Worm (Caenorhabditis elegans) whole organism, young adult: ENCODE data around the gene nstp-4.
A peak's percentile ranks its signal among the peaks of the same experiment; 100 is the strongest.

Experiments used
- B0336.3 ChIP-seq: fragments of 200-800 bp; sonication (Bioruptor generic); IDR thresholded peaks from 2 replicates; pipeline ENCODE4 v1.3.6; 2022; ENCODE audit warnings: missing genetic modification characterization, missing compliant biosample characterization
- C17E4.6 ChIP-seq: fragments of 200-800 bp; sonication (Bioruptor generic); IDR thresholded peaks from 2 replicates; pipeline ENCODE4 v1.3.6; 2022; ENCODE audit warnings: missing genetic modification reagents, missing genetic modification characterization, missing compliant biosample characterization
- F10E7.11 ChIP-seq: sonication (generic microtip); optimal IDR thresholded peaks from 2 replicates; lab custom pipeline; 2017; ENCODE audit warnings: mild to moderate bottlenecking, missing genetic modification characterization, moderate library complexity, missing compliant biosample characterization
- F22D6.2 ChIP-seq: sonication (generic microtip); optimal IDR thresholded peaks from 2 replicates; lab custom pipeline; 2016; ENCODE audit warnings: mild to moderate bottlenecking, missing genetic modification characterization, missing compliant biosample characterization
- F49E8.2 ChIP-seq: sonication (generic microtip); optimal IDR thresholded peaks from 3 replicates; lab custom pipeline; 2017; ENCODE audit warnings: missing genetic modification characterization, mild to moderate bottlenecking, missing compliant biosample characterization, antibody characterized with exemption, moderate library complexity; ENCODE audit not compliant: insufficient read depth
- F52B5.7 ChIP-seq: sonication (generic microtip); optimal IDR thresholded peaks from 2 replicates; lab custom pipeline; 2016; ENCODE audit warnings: mild to moderate bottlenecking, missing genetic modification characterization, missing compliant biosample characterization
- F55B11.4 ChIP-seq: sonication (generic microtip); optimal IDR thresholded peaks from 2 replicates; lab custom pipeline; 2016; ENCODE audit warnings: missing compliant biosample characterization, missing genetic modification characterization, borderline replicate concordance; ENCODE audit not compliant: insufficient read depth
- T26A5.8 ChIP-seq: sonication (generic microtip); optimal IDR thresholded peaks from 2 replicates; lab custom pipeline; 2016; ENCODE audit warnings: missing genetic modification characterization, missing compliant biosample characterization
- Y53F4B.3 ChIP-seq: fragments of 200-800 bp; sonication (Bioruptor generic); IDR thresholded peaks from 2 replicates; pipeline ENCODE4 v1.3.6; 2022; ENCODE audit warnings: missing genetic modification reagents, missing genetic modification characterization, missing compliant biosample characterization
- Y56A3A.18 ChIP-seq: fragments of 200-800 bp; sonication (Bioruptor generic); IDR thresholded peaks from 2 replicates; pipeline ENCODE4 v1.3.6; 2022; ENCODE audit warnings: missing genetic modification reagents, missing genetic modification characterization, missing compliant biosample characterization
- aptf-3 ChIP-seq: fragments of 200-800 bp; sonication (Bioruptor generic); IDR thresholded peaks from 2 replicates; pipeline ENCODE4 v1.3.6; 2022; ENCODE audit warnings: missing genetic modification characterization, missing compliant biosample characterization
- attf-3 ChIP-seq: fragments of 200-800 bp; sonication (Bioruptor generic); conservative IDR thresholded peaks from 2 replicates; pipeline ENCODE4 v1.3.6; 2022; ENCODE audit warnings: missing genetic modification reagents, missing genetic modification characterization, missing compliant biosample characterization
- attf-6 ChIP-seq: fragments of 200-800 bp; sonication (Bioruptor generic); IDR thresholded peaks from 2 replicates; pipeline ENCODE4 v1.3.6; 2022; ENCODE audit warnings: missing genetic modification reagents, missing genetic modification characterization, missing compliant biosample characterization
- bed-1 ChIP-seq: fragments of 200-800 bp; sonication (Bioruptor generic); IDR thresholded peaks from 2 replicates; pipeline ENCODE4 v1.3.6; 2022; ENCODE audit warnings: missing genetic modification reagents, missing genetic modification characterization, missing compliant biosample characterization
- ccch-3 ChIP-seq: fragments of 200-800 bp; sonication (Bioruptor generic); optimal IDR thresholded peaks from 2 replicates; lab custom pipeline; 2018; ENCODE audit warnings: mild to moderate bottlenecking, missing genetic modification characterization, missing compliant biosample characterization
- cebp-1 ChIP-seq, 2 experiments: fragments of 200-800 bp in 1 of 2; sonication (Bioruptor generic) in 1 of 2; sonication (generic microtip) in 1 of 2; IDR thresholded peaks in 1 of 2; optimal IDR thresholded peaks in 1 of 2; 2 replicates each; pipeline versions ENCODE4 v1.3.6 to Lab custom; 2017 to 2022; ENCODE audit warnings: missing compliant biosample characterization in 2 of 2, missing genetic modification characterization in 2 of 2, mild to moderate bottlenecking in 1 of 2, missing genetic modification reagents in 1 of 2, moderate library complexity in 1 of 2
- ceh-27 ChIP-seq: fragments of 200-800 bp; sonication (Bioruptor generic); optimal IDR thresholded peaks from 2 replicates; lab custom pipeline; 2018; ENCODE audit warnings: mild to moderate bottlenecking, missing genetic modification characterization, moderate library complexity, missing compliant biosample characterization
- ceh-79 ChIP-seq: sonication (generic microtip); optimal IDR thresholded peaks from 2 replicates; lab custom pipeline; 2017; ENCODE audit warnings: mild to moderate bottlenecking, missing genetic modification characterization, missing compliant biosample characterization
- dpff-1 ChIP-seq: sonication (generic microtip); optimal IDR thresholded peaks from 2 replicates; lab custom pipeline; 2017; ENCODE audit warnings: mild to moderate bottlenecking, missing genetic modification characterization, missing compliant biosample characterization
- ets-4 ChIP-seq: fragments of 200-800 bp; sonication (Bioruptor generic); optimal IDR thresholded peaks from 2 replicates; lab custom pipeline; 2018; ENCODE audit warnings: mild to moderate bottlenecking, missing genetic modification characterization, missing compliant biosample characterization
- fkh-3 ChIP-seq: sonication (generic microtip); optimal IDR thresholded peaks from 2 replicates; lab custom pipeline; 2016; ENCODE audit warnings: mild to moderate bottlenecking, missing genetic modification characterization, missing compliant biosample characterization
- him-1 ChIP-seq: sonication (generic microtip); optimal IDR thresholded peaks from 2 replicates; lab custom pipeline; 2016; ENCODE audit warnings: missing genotype, missing genetic modification reagents, missing genetic modification characterization, missing compliant biosample characterization
- hlh-12 ChIP-seq: sonication (generic microtip); optimal IDR thresholded peaks from 2 replicates; lab custom pipeline; 2016; ENCODE audit warnings: missing genetic modification characterization, missing compliant biosample characterization
- hmg-1.2 ChIP-seq: fragments of 200-800 bp; sonication (Bioruptor generic); IDR thresholded peaks from 2 replicates; pipeline ENCODE4 v1.3.6; 2022; ENCODE audit warnings: missing genetic modification reagents, missing genetic modification characterization, missing compliant biosample characterization
- lin-26 ChIP-seq: fragments of 200-800 bp; sonication (Bioruptor generic); IDR thresholded peaks from 2 replicates; pipeline ENCODE4 v1.3.6; 2022; ENCODE audit warnings: missing genetic modification reagents, missing genetic modification characterization, missing compliant biosample characterization
- lin-35 ChIP-seq, 3 experiments: fragments of 150-350 bp in 2 of 3; sonication (generic microtip) in 1 of 3; optimal IDR thresholded peaks; 2 replicates each; lab custom pipeline; 2014 to 2018; ENCODE audit warnings: missing biosample characterization in 3 of 3, missing genetic modification characterization in 3 of 3, missing genetic modification reagents in 3 of 3
- lin-54 ChIP-seq: fragments of 200-800 bp; sonication (Bioruptor generic); optimal IDR thresholded peaks from 2 replicates; lab custom pipeline; 2018; ENCODE audit warnings: mild to moderate bottlenecking, missing genetic modification characterization, missing compliant biosample characterization
- madf-6 ChIP-seq: fragments of 200-800 bp; sonication (Bioruptor generic); IDR thresholded peaks from 2 replicates; pipeline ENCODE4 v1.3.6; 2022; ENCODE audit warnings: missing genetic modification reagents, missing genetic modification characterization, missing compliant biosample characterization
- madf-8 ChIP-seq: fragments of 200-800 bp; sonication (Bioruptor generic); conservative IDR thresholded peaks from 2 replicates; pipeline ENCODE4 v1.3.6; 2022; ENCODE audit warnings: missing genetic modification reagents, missing genetic modification characterization, missing compliant biosample characterization
- nfya-1 ChIP-seq: sonication (generic microtip); optimal IDR thresholded peaks from 2 replicates; lab custom pipeline; 2017; ENCODE audit warnings: antibody characterized with exemption, missing compliant biosample characterization, missing genetic modification characterization, borderline replicate concordance; ENCODE audit not compliant: insufficient read depth
- nfyb-1 ChIP-seq: fragments of 200-800 bp; sonication (Bioruptor generic); IDR thresholded peaks from 2 replicates; pipeline ENCODE4 v1.3.6; 2022; ENCODE audit warnings: missing genetic modification reagents, missing genetic modification characterization, missing compliant biosample characterization
- nhr-120 ChIP-seq: fragments of 200-800 bp; sonication (Bioruptor generic); IDR thresholded peaks from 2 replicates; pipeline ENCODE4 v1.3.6; 2022; ENCODE audit warnings: missing genetic modification characterization, missing compliant biosample characterization
- nhr-27 ChIP-seq: fragments of 200-800 bp; sonication (Bioruptor generic); optimal IDR thresholded peaks from 2 replicates; lab custom pipeline; 2018; ENCODE audit warnings: mild to moderate bottlenecking, missing genetic modification characterization, moderate library complexity, missing compliant biosample characterization
- nhr-80 ChIP-seq: sonication (generic microtip); optimal IDR thresholded peaks from 2 replicates; lab custom pipeline; 2016; ENCODE audit warnings: missing genetic modification characterization, missing compliant biosample characterization
- nhr-90 ChIP-seq: sonication (generic microtip); optimal IDR thresholded peaks from 2 replicates; lab custom pipeline; 2016; ENCODE audit warnings: missing genotype, mild to moderate bottlenecking, missing genetic modification characterization, missing compliant biosample characterization
- pha-4 ChIP-seq: fragments of 150-350 bp; sonication (generic microtip); optimal IDR thresholded peaks from 2 replicates; lab custom pipeline; 2014; ENCODE audit warnings: missing biosample characterization, missing genetic modification reagents, missing genetic modification characterization
- rec-8 ChIP-seq, 2 experiments: sonication (generic microtip); optimal IDR thresholded peaks; 2 replicates each; lab custom pipeline; 2016; ENCODE audit warnings: mild to moderate bottlenecking in 2 of 2, missing genetic modification characterization in 2 of 2, missing genetic modification reagents in 2 of 2, missing genotype in 2 of 2, missing biosample characterization in 1 of 2, missing compliant biosample characterization in 1 of 2, moderate library complexity in 1 of 2
- snpc-1.1 ChIP-seq: sonication (generic microtip); optimal IDR thresholded peaks from 2 replicates; lab custom pipeline; 2017; ENCODE audit warnings: missing genetic modification characterization, mild to moderate bottlenecking, missing compliant biosample characterization, antibody characterized with exemption, moderate library complexity, missing genotype, missing genetic modification reagents; ENCODE audit not compliant: insufficient read depth
- tlf-1 ChIP-seq: fragments of 200-800 bp; sonication (Bioruptor generic); optimal IDR thresholded peaks from 2 replicates; lab custom pipeline; 2018; ENCODE audit warnings: mild to moderate bottlenecking, missing genetic modification characterization, missing compliant biosample characterization
- unc-62 ChIP-seq: fragments of 150-350 bp; optimal IDR thresholded peaks from 2 replicates; lab custom pipeline; 2014; ENCODE audit warnings: missing biosample characterization, missing genetic modification reagents, missing genetic modification characterization
- xnd-1 ChIP-seq: sonication (generic microtip); optimal IDR thresholded peaks from 2 replicates; lab custom pipeline; 2016; ENCODE audit warnings: missing genotype, missing genetic modification reagents, missing genetic modification characterization, missing compliant biosample characterization
- zfh-2 ChIP-seq: fragments of 200-800 bp; sonication (Bioruptor generic); conservative IDR thresholded peaks from 2 replicates; pipeline ENCODE4 v1.3.6; 2022; ENCODE audit warnings: missing genetic modification reagents, missing genetic modification characterization, missing compliant biosample characterization
- zim-3 ChIP-seq: sonication (generic microtip); optimal IDR thresholded peaks from 2 replicates; lab custom pipeline; 2017; ENCODE audit warnings: mild to moderate bottlenecking, missing genetic modification characterization, moderate library complexity, missing compliant biosample characterization
- ztf-18 ChIP-seq: sonication (generic microtip); optimal IDR thresholded peaks from 2 replicates; lab custom pipeline; 2016; ENCODE audit warnings: missing genotype, mild to moderate bottlenecking, missing genetic modification characterization, missing compliant biosample characterization

The nstp-4 gene

DNA sequence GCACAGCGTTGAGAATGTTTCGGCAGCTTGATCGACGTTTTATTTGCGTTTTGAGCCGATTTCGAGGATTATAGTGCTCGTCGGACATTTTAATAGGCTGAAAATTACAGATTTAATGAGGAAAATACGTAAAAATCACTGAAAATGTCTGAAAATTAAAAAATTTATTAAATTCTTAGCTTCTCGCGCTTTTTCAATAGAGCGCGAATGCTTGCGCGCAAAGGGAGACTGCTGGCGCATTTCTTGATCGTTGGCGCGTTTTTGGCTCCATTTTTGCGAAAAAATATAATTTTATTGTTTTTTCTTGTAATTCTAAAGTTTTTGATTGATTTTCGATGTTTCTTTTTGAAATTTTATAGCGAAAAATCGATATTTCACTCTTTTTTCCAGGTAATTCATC, 22.2 kb downstream of the nstp-4 start, which contains the start of the genes dnsn-1 and C24H12.4 (continued):
- TF ChIP-seq lin-26 = no peak
- peak; percentile 58 for TF ChIP-seq attf-3
- no peak for TF ChIP-seq ceh-79 (tag; lab: Kevin White, UChicago)
- TF ChIP-seq tlf-1 (GFP tag; lab: Kevin White, UChicago) = peak; percentile 80
- TF ChIP-seq pha-4 = peak; percentile 87
- no peak for TF ChIP-seq unc-62 (GFP tag; lab: Kevin White, UChicago)
- TF ChIP-seq bed-1 (GFP tag; lab: Robert Waterston, UW) = no peak
- TF ChIP-seq nfya-1 (tag; lab: Kevin White, UChicago) = no peak
- no peak for TF ChIP-seq attf-6 (GFP tag; lab: Robert Waterston, UW)
- TF ChIP-seq dpff-1 (tag; lab: Kevin White, UChicago) = no peak
- no peak for TF ChIP-seq F55B11.4
- TF ChIP-seq aptf-3 (GFP tag; lab: Robert Waterston, UW) = no peak
- no peak for TF ChIP-seq nhr-120 (GFP tag; lab: Robert Waterston, UW)

DNA sequence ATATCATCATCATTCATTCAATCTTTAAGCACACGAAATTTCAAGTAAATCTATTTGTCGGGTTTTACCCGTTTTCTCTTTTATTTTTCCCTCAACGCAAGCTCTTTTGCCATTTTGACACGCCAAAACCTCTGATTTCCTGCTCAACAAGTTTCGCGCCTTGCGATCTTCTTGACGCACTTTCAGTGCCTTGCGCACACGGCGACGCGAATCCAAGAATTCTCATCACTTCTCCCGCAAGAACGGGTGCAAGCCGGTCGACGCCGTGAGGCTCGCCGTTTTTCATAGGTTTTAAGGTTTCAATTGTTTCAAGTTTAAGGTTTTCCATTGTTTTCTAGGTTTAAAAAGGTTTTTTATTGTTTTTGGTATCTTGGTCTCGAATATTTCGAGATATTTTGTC, 28.2 kb downstream of the nstp-4 start:
- TF ChIP-seq ztf-18 (tag; lab: Kevin White, UChicago) (peak; percentile 87), him-1 (tag; lab: Kevin White, UChicago) (peak; percentile 56), madf-6 (GFP tag; lab: Robert Waterston, UW) (0 out of 2 replicates have a peak, but pooled peaks have one; percentile 47)

DNA sequence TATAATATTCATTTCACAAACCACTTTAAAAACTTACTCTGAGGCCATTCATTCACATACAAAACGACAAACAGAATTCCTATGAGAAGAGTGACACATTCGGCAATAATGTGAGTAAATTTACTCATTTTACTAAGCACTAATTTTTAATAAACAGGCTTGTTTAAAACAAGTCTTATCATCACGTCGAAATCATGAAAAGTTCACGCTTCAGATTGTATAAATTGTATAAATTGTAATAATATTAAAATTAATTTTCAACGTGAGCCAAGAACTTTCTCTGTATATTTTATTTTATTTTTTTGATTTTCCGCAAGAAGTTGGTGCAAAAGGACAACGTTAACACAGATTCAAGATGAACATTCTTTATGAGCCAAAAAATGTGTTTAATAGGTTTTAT, 30.1 kb downstream of the nstp-4 start, which contains the start of gene C24H12.6:
Gene C24H12.6, minus strand, starts transcription at position 101 of the 400 bp plus-strand sequence.
- TF ChIP-seq hmg-1.2 (no peak), ceh-27 (GFP tag; lab: Kevin White, UChicago) (no peak), B0336.3 (GFP tag; lab: Robert Waterston, UW) (no peak), nhr-80 (tag; lab: Kevin White, UChicago) (no peak), fkh-3 (tag; lab: Kevin White, UChicago) (no peak), lin-54 (no peak), F10E7.11 (tag; lab: Kevin White, UChicago) (no peak), lin-35 (GFP tag; optimal IDR thresholded peaks at IDR 0.05; lab: Kevin White, UChicago) (no peak), hlh-12 (tag; lab: Kevin White, UChicago) (no peak), madf-8 (GFP tag; lab: Robert Waterston, UW) (no peak), nfyb-1 (GFP tag; lab: Robert Waterston, UW) (no peak), zim-3 (tag; lab: Kevin White, UChicago) (no peak), nhr-27 (tag; lab: Kevin White, UChicago) (no peak), xnd-1 (tag; lab: Kevin White, UChicago) (no peak), madf-6 (GFP tag; lab: Robert Waterston, UW) (no peak), T26A5.8 (tag; lab: Kevin White, UChicago) (no peak)

DNA sequence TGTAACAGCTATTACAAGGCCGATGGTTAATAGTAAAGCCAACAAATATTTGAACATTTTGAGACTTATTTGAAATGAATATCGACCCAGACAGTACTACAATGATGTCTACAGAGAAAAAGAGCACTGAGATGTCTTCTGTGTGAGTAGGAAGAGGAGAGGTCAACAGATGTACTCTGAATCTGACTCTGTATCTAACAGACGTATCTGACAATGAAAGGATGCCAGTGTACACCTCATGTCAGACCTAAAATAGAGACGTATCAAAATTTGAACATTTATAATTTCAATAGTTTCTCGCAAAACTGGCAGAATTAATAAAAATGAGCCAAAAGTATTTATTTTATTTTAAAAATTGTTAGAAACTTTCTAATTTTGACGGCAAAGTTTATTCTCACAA, 34.5 kb downstream of the nstp-4 start, which contains the start of gene C24H12.8:
Gene C24H12.8, minus strand, starts transcription at position 101 of the 400 bp plus-strand sequence.
- TF ChIP-seq lin-54 (no peak), zfh-2 (GFP tag; lab: Robert Waterston, UW) (no peak), ets-4 (GFP tag; lab: Kevin White, UChicago) (no peak), nhr-90 (tag; lab: Kevin White, UChicago) (no peak), snpc-1.1 (tag; lab: Kevin White, UChicago) (no peak), cebp-1 (GFP tag; IDR thresholded peaks at IDR 0.05; lab: Robert Waterston, UW) (no peak), cebp-1 (tag; optimal IDR thresholded peaks at IDR 0.05; lab: Kevin White, UChicago) (no peak), F52B5.7 (tag; lab: Kevin White, UChicago) (no peak), ccch-3 (GFP tag; lab: Kevin White, UChicago) (no peak), C17E4.6 (GFP tag; lab: Robert Waterston, UW) (no peak), rec-8 (tag; optimal IDR thresholded peaks at IDR 0.05; lab: Kevin White, UChicago) (no peak), Y56A3A.18 (no peak), T26A5.8 (tag; lab: Kevin White, UChicago) (no peak), F22D6.2 (no peak), F49E8.2 (tag; lab: Kevin White, UChicago) (no peak), Y53F4B.3 (GFP tag; lab: Robert Waterston, UW) (no peak)
